Worm (Caenorhabditis elegans) whole organism, mixed stage, embryonic: ENCODE results near the gene F58E6.8.

Source experiments
- M03D4.4 ChIP-seq: sonication (generic microtip); optimal IDR thresholded peaks from 2 replicates; lab custom pipeline; 2017; ENCODE audit warnings: mild to moderate bottlenecking, missing genetic modification characterization, missing compliant biosample characterization
- bed-3 ChIP-seq: fragments of 200-800 bp; sonication (Bioruptor generic); optimal IDR thresholded peaks from 3 replicates; lab custom pipeline; 2018; ENCODE audit warnings: mild to moderate bottlenecking, missing genetic modification characterization, moderate library complexity, missing compliant biosample characterization
- blmp-1 ChIP-seq: fragments of 150-350 bp; optimal IDR thresholded peaks from 2 replicates; lab custom pipeline; 2014; ENCODE audit warnings: missing biosample characterization, missing genetic modification characterization
- ceh-39 ChIP-seq: fragments of 150-350 bp; optimal IDR thresholded peaks from 2 replicates; lab custom pipeline; 2014; ENCODE audit warnings: missing biosample characterization, missing genetic modification characterization
- ceh-43 ChIP-seq: fragments of 200-800 bp; sonication (Bioruptor generic); optimal IDR thresholded peaks from 2 replicates; lab custom pipeline; 2018; ENCODE audit warnings: mild to moderate bottlenecking, missing genetic modification characterization, moderate library complexity, missing compliant biosample characterization
- ceh-83 ChIP-seq: fragments of 200-800 bp; sonication (Bioruptor generic); optimal IDR thresholded peaks from 2 replicates; lab custom pipeline; 2018; ENCODE audit warnings: mild to moderate bottlenecking, missing genetic modification characterization, missing compliant biosample characterization
- ces-1 ChIP-seq: fragments of 150-350 bp; optimal IDR thresholded peaks from 2 replicates; lab custom pipeline; 2014; ENCODE audit warnings: missing biosample characterization, missing genetic modification reagents, missing genetic modification characterization
- cnd-1 ChIP-seq: fragments of 200-800 bp; sonication (Bioruptor generic); optimal IDR thresholded peaks from 2 replicates; lab custom pipeline; 2018; ENCODE audit warnings: mild to moderate bottlenecking, missing genetic modification characterization, missing compliant biosample characterization
- elt-1 ChIP-seq: sonication (generic microtip); optimal IDR thresholded peaks from 2 replicates; lab custom pipeline; 2017; ENCODE audit warnings: missing genetic modification characterization, mild to moderate bottlenecking, missing compliant biosample characterization, antibody characterized with exemption, moderate library complexity, borderline replicate concordance; ENCODE audit not compliant: insufficient read depth
- elt-3 ChIP-seq: fragments of 150-350 bp; optimal IDR thresholded peaks from 2 replicates; lab custom pipeline; 2014; ENCODE audit warnings: missing biosample characterization, missing genetic modification characterization
- flh-1 ChIP-seq: fragments of 200-800 bp; sonication (Bioruptor generic); optimal IDR thresholded peaks from 2 replicates; lab custom pipeline; 2018; ENCODE audit warnings: mild to moderate bottlenecking, missing genetic modification characterization, moderate library complexity, missing compliant biosample characterization
- hlh-1 ChIP-seq: fragments of 150-350 bp; optimal IDR thresholded peaks from 2 replicates; lab custom pipeline; 2014; ENCODE audit warnings: missing biosample characterization, missing genetic modification reagents, missing genetic modification characterization
- lin-13 ChIP-seq: fragments of 150-350 bp; optimal IDR thresholded peaks from 2 replicates; lab custom pipeline; 2014; ENCODE audit warnings: missing biosample characterization, missing genetic modification characterization
- lin-32 ChIP-seq: fragments of 200-800 bp; sonication (Bioruptor generic); optimal IDR thresholded peaks from 2 replicates; lab custom pipeline; 2018; ENCODE audit warnings: mild to moderate bottlenecking, missing genetic modification characterization, missing compliant biosample characterization
- mep-1 ChIP-seq: fragments of 150-350 bp; optimal IDR thresholded peaks from 2 replicates; lab custom pipeline; 2017; ENCODE audit warnings: missing biosample characterization, missing genetic modification reagents, missing genetic modification characterization, inconsistent platforms
- mls-2 ChIP-seq: sonication (generic microtip); optimal IDR thresholded peaks from 2 replicates; lab custom pipeline; 2016; ENCODE audit warnings: mild to moderate bottlenecking, missing genetic modification characterization, moderate library complexity, missing compliant biosample characterization
- nhr-2 ChIP-seq: fragments of 150-350 bp; optimal IDR thresholded peaks from 2 replicates; lab custom pipeline; 2014; ENCODE audit warnings: missing biosample characterization, missing genetic modification characterization
- nhr-237 ChIP-seq: fragments of 150-350 bp; optimal IDR thresholded peaks from 2 replicates; lab custom pipeline; 2014; ENCODE audit warnings: missing biosample characterization, missing genetic modification characterization
- nhr-28 ChIP-seq: fragments of 150-350 bp; optimal IDR thresholded peaks from 2 replicates; lab custom pipeline; 2014; ENCODE audit warnings: missing biosample characterization, missing genetic modification characterization
- nhr-76 ChIP-seq: sonication (generic microtip); optimal IDR thresholded peaks from 2 replicates; lab custom pipeline; 2017; ENCODE audit warnings: missing biosample characterization, missing genetic modification characterization
- pha-4 ChIP-seq: fragments of 150-350 bp; optimal IDR thresholded peaks from 2 replicates; lab custom pipeline; 2018; ENCODE audit warnings: missing biosample characterization, missing genetic modification reagents, missing genetic modification characterization
- sem-2 ChIP-seq: fragments of 200-800 bp; sonication (Bioruptor generic); optimal IDR thresholded peaks from 2 replicates; lab custom pipeline; 2018; ENCODE audit warnings: mild to moderate bottlenecking, missing genetic modification characterization, missing compliant biosample characterization
- snpc-4 ChIP-seq: fragments of 150-350 bp; optimal IDR thresholded peaks from 2 replicates; lab custom pipeline; 2014; ENCODE audit warnings: missing biosample characterization, missing genetic modification characterization
- sptf-1 ChIP-seq: sonication (generic microtip); optimal IDR thresholded peaks from 2 replicates; lab custom pipeline; 2017; ENCODE audit warnings: mild to moderate bottlenecking, missing genetic modification characterization, moderate library complexity, missing compliant biosample characterization
- tbx-8 ChIP-seq: fragments of 200-800 bp; sonication (Bioruptor generic); optimal IDR thresholded peaks from 2 replicates; lab custom pipeline; 2018; ENCODE audit warnings: mild to moderate bottlenecking, missing genetic modification characterization, moderate library complexity, missing compliant biosample characterization
- unc-120 ChIP-seq: sonication (generic microtip); optimal IDR thresholded peaks from 2 replicates; lab custom pipeline; 2017; ENCODE audit warnings: missing genetic modification characterization, missing compliant biosample characterization; ENCODE audit not compliant: poor library complexity, severe bottlenecking
- unc-39 ChIP-seq: fragments of 150-350 bp; optimal IDR thresholded peaks from 2 replicates; lab custom pipeline; 2014; ENCODE audit warnings: missing biosample characterization, missing genetic modification characterization
- unc-62 ChIP-seq: fragments of 150-350 bp; optimal IDR thresholded peaks from 2 replicates; lab custom pipeline; 2014; ENCODE audit warnings: missing biosample characterization, missing genetic modification reagents, missing genetic modification characterization

Gene F58E6.8

ce11 chrV:9716397-9716796 is 39.2 kb downstream of the F58E6.8 start, which contains the start of gene str-188:
Gene str-188, plus strand, starts transcription at chrV:9716697.
- TF ChIP-seq sem-2 (GFP tag; lab: Kevin White, UChicago) (no peak), lin-13 (tag; lab: Kevin White, UChicago) (no peak), elt-1 (tag; lab: Kevin White, UChicago) (no peak), mep-1 (tag; lab: Kevin White, UChicago) (no peak), flh-1 (GFP tag; lab: Kevin White, UChicago) (no peak)

- no peak for TF ChIP-seq nhr-28 (tag; lab: Kevin White, UChicago)
- no peak for TF ChIP-seq snpc-4 (tag; lab: Kevin White, UChicago)
- TF ChIP-seq lin-32 (GFP tag; lab: Kevin White, UChicago): no peak
- TF ChIP-seq unc-120 (tag; lab: Kevin White, UChicago): no peak
- no peak for TF ChIP-seq bed-3 (GFP tag; lab: Kevin White, UChicago)
Measured at ce11 chrV:9714909-9715308, 40.7 kb downstream of the F58E6.8 start, which contains the start of gene F40F9.3. Gene F40F9.3, plus strand, starts transcription at chrV:9715209.

ce11 chrV:9713532-9713931 is 42.1 kb downstream of the F58E6.8 start, which contains the start of gene F40F9.10:
Gene F40F9.10, minus strand, starts transcription at chrV:9713632.
- TF ChIP-seq ceh-83 (GFP tag; lab: Kevin White, UChicago): no peak
- TF ChIP-seq unc-39 (tag; lab: Kevin White, UChicago): no peak
- no peak for TF ChIP-seq ceh-43
- no peak for TF ChIP-seq hlh-1 (tag; lab: Kevin White, UChicago)
- TF ChIP-seq ces-1 (GFP tag; lab: Kevin White, UChicago): no peak

ce11 chrV:9712418-9713173 is 43.0 kb downstream of the F58E6.8 start:
- TF ChIP-seq sptf-1 (tag; lab: Kevin White, UChicago) (no peak), sem-2 (GFP tag; lab: Kevin White, UChicago) (no peak), nhr-76 (tag; lab: Kevin White, UChicago) (no peak), mep-1 (tag; lab: Kevin White, UChicago) (no peak), lin-32 (GFP tag; lab: Kevin White, UChicago) (no peak), hlh-1 (tag; lab: Kevin White, UChicago) (no peak), ces-1 (GFP tag; lab: Kevin White, UChicago) (no peak), blmp-1 (tag; lab: Kevin White, UChicago) (no peak), nhr-2 (no peak), nhr-28 (tag; lab: Kevin White, UChicago) (no peak), ceh-43 (no peak), unc-62 (GFP tag; lab: Kevin White, UChicago) (no peak), cnd-1 (no peak)

- TF ChIP-seq nhr-76 (tag; lab: Kevin White, UChicago) (no peak), hlh-1 (tag; lab: Kevin White, UChicago) (no peak), mep-1 (tag; lab: Kevin White, UChicago) (no peak), nhr-28 (tag; lab: Kevin White, UChicago) (no peak), pha-4 (tag; lab: Kevin White, UChicago) (no peak), ces-1 (GFP tag; lab: Kevin White, UChicago) (no peak), M03D4.4 (no peak), sptf-1 (tag; lab: Kevin White, UChicago) (no peak), unc-39 (tag; lab: Kevin White, UChicago) (no peak), nhr-237 (tag; lab: Kevin White, UChicago) (no peak), mls-2 (tag; lab: Kevin White, UChicago) (no peak), elt-3 (no peak), tbx-8 (no peak), ceh-39 (tag; lab: Kevin White, UChicago) (no peak), snpc-4 (tag; lab: Kevin White, UChicago) (no peak), ceh-43 (no peak)
Measured at ce11 chrV:9711174-9711573, 44.5 kb downstream of the F58E6.8 start.
